Worm (Caenorhabditis elegans): ENCODE data around the gene Y17G9A.3.

DNA sequence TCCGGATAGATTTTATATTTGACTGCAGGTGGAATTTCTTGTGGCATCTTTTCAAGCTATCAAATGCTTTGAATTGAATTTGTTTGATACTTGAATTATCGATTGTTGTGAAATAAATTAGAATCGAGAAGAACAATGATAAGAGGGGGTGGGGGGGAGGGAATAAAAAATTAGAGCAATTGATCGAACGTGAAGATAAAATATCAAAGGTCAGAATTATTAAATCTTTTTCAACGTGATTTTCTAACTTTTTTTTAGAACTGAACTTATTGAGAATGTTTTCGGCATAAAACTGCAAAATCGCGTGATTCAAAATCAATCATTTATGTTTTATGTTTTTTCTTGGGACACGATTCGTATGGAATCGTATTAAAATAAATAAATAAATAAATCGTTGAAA, 31.3 kb downstream of the Y17G9A.3 start, which contains the start of gene mpz-4:
- no peak for TF ChIP-seq W03F9.2 (tag; optimal IDR thresholded peaks at IDR 0.05)
- no peak for TF ChIP-seq him-1 (tag; optimal IDR thresholded peaks at IDR 0.05)

Measured in whole organism, L4/young adult.